Fruit fly (Drosophila melanogaster): Measurements from ENCODE around the gene CG15547.

DNA sequence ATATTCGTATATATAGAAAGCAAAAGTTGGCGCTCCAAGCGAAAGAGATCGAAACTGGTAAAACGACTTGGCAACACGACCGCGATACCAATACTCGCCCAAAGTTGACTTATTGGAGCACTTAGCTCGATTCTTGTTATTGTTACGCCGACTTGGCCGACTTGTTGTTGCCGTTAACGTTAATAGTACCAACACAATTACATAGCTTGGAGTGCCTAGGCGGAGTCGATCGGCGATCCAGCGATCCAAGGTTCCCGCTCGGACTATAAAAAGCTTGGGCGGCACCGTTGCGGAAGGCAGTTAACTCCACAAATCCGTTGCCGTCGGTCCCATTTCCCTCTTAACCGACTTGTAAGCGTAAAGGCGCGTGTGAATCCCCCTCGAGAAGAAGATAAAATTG is 16.1 kb downstream of the CG15547 start, which contains the start of gene Cpr100A:
- no peak for TF ChIP-seq EcR (GFP tag; optimal IDR thresholded peaks at IDR 0.05)
- no peak for TF ChIP-seq Dll (optimal IDR thresholded peaks at IDR 0.05)
- no peak for TF ChIP-seq CG8478 (optimal IDR thresholded peaks at IDR 0.05)

Data from whole organism.